Fruit fly (Drosophila melanogaster) whole organism, wandering third instar larva: ENCODE measurements around the gene CG43954.

Experiments used
- Abd-B ChIP-seq: fragments of >200 bp; optimal IDR thresholded peaks from 2 replicates; lab custom pipeline; 2017; ENCODE audit warnings: missing biosample characterization, missing genetic modification characterization
- CG32264 ChIP-seq: fragments of 200-800 bp; sonication (Bioruptor generic); optimal IDR thresholded peaks from 2 replicates; lab custom pipeline; 2016; ENCODE audit warnings: missing biosample characterization, missing genetic modification characterization
- CG9705 ChIP-seq: fragments of 200-800 bp; sonication (Bioruptor generic); optimal IDR thresholded peaks from 2 replicates; lab custom pipeline; 2018; ENCODE audit warnings: missing biosample characterization, mild to moderate bottlenecking, missing genetic modification characterization
- CrebA ChIP-seq: fragments of 200-800 bp; sonication (Bioruptor generic); optimal IDR thresholded peaks from 2 replicates; lab custom pipeline; 2016; ENCODE audit warnings: missing biosample characterization, mild to moderate bottlenecking, missing genetic modification characterization, borderline replicate concordance
- Dfd ChIP-seq: fragments of >200 bp; optimal IDR thresholded peaks from 2 replicates; lab custom pipeline; 2017; ENCODE audit warnings: missing biosample characterization, missing genetic modification characterization
- Dif ChIP-seq: fragments of 200-275, 200-300 bp; sonication (Bioruptor generic); optimal IDR thresholded peaks from 2 replicates; lab custom pipeline; 2018; ENCODE audit warnings: missing biosample characterization, missing genetic modification characterization; ENCODE audit not compliant: partially characterized antibody
- GATAd ChIP-seq: sonication (Bioruptor generic); optimal IDR thresholded peaks from 2 replicates; lab custom pipeline; 2016; ENCODE audit warnings: missing biosample characterization, missing genetic modification characterization
- HLH106 ChIP-seq: fragments of 200-800 bp; optimal IDR thresholded peaks from 3 replicates; lab custom pipeline; 2019; ENCODE audit warnings: missing biosample characterization, mild to moderate bottlenecking, missing genetic modification characterization, moderate library complexity
- Hnf4 ChIP-seq: fragments of 200-800 bp; sonication (Bioruptor generic); optimal IDR thresholded peaks from 2 replicates; lab custom pipeline; 2016; ENCODE audit warnings: missing biosample characterization, mild to moderate bottlenecking, missing genetic modification characterization
- Hr83 ChIP-seq: fragments of 200-300 bp; sonication (Bioruptor generic); optimal IDR thresholded peaks from 2 replicates; lab custom pipeline; 2016; ENCODE audit warnings: missing biosample characterization, mild to moderate bottlenecking, missing genetic modification characterization, moderate library complexity; ENCODE audit not compliant: poor library complexity, severe bottlenecking
- Mio ChIP-seq: sonication (Bioruptor generic); optimal IDR thresholded peaks from 2 replicates; lab custom pipeline; 2016; ENCODE audit warnings: missing biosample characterization, missing genetic modification characterization
- Myc ChIP-seq: fragments of >200 bp; optimal IDR thresholded peaks from 2 replicates; lab custom pipeline; 2017
- OdsH ChIP-seq: fragments of 200-800 bp; sonication (Bioruptor generic); optimal IDR thresholded peaks from 2 replicates; lab custom pipeline; 2016; ENCODE audit warnings: missing biosample characterization, mild to moderate bottlenecking, missing genetic modification characterization
- Sp1 ChIP-seq: fragments of 200-800 bp; sonication (Bioruptor generic); optimal IDR thresholded peaks from 3 replicates; lab custom pipeline; 2019; ENCODE audit warnings: missing biosample characterization, mild to moderate bottlenecking, missing genetic modification characterization, moderate library complexity
- Vsx2 ChIP-seq: fragments of 200-300, 225-300 bp; sonication (Bioruptor generic); optimal IDR thresholded peaks from 2 replicates; lab custom pipeline; 2018; ENCODE audit warnings: missing biosample characterization, missing genetic modification characterization; ENCODE audit not compliant: partially characterized antibody
- br ChIP-seq: fragments of 200-800 bp; sonication (Bioruptor generic); optimal IDR thresholded peaks from 2 replicates; lab custom pipeline; 2016; ENCODE audit warnings: missing biosample characterization, missing genetic modification characterization
- brk ChIP-seq: fragments of 200-800 bp; sonication (Bioruptor generic); optimal IDR thresholded peaks from 2 replicates; lab custom pipeline; 2016; ENCODE audit warnings: missing biosample characterization, mild to moderate bottlenecking, missing genetic modification characterization
- dl ChIP-seq, 2 experiments: fragments of 175-275, 200-275 bp in 1 of 2; fragments of 200-275 bp in 1 of 2; sonication (Bioruptor generic); optimal IDR thresholded peaks; lab custom pipeline; 2018; ENCODE audit warnings: mild to moderate bottlenecking in 2 of 2, missing biosample characterization in 2 of 2, missing genetic modification characterization in 2 of 2, moderate library complexity in 2 of 2; ENCODE audit not compliant: partially characterized antibody in 2 of 2, insufficient read depth in 1 of 2
- dmrt93B ChIP-seq: fragments of 200-800 bp; sonication (Bioruptor generic); optimal IDR thresholded peaks from 2 replicates; lab custom pipeline; 2018; ENCODE audit warnings: missing biosample characterization, mild to moderate bottlenecking, missing genetic modification characterization
- dsf ChIP-seq: sonication (Bioruptor generic); optimal IDR thresholded peaks from 2 replicates; lab custom pipeline; 2016; ENCODE audit warnings: missing biosample characterization, missing genetic modification characterization, borderline replicate concordance
- ey ChIP-seq: fragments of 200-800 bp; sonication (Bioruptor generic); optimal IDR thresholded peaks from 2 replicates; lab custom pipeline; 2016; ENCODE audit warnings: missing biosample characterization, missing genetic modification characterization
- foxo ChIP-seq, 2 experiments: fragments of 200-800 bp; sonication (Bioruptor generic); optimal IDR thresholded peaks; 2 replicates in 1 of 2; 3 replicates in 1 of 2; lab custom pipeline; 2016 to 2017; ENCODE audit warnings: missing biosample characterization in 2 of 2, missing genetic modification characterization in 2 of 2
- fru ChIP-seq: fragments of 200-800 bp; sonication (Bioruptor generic); optimal IDR thresholded peaks from 3 replicates; lab custom pipeline; 2016; ENCODE audit warnings: missing biosample characterization, mild to moderate bottlenecking, missing genetic modification characterization
- h ChIP-seq: fragments of 200-800 bp; sonication (Bioruptor generic); optimal IDR thresholded peaks from 3 replicates; lab custom pipeline; 2016; ENCODE audit warnings: missing biosample characterization, mild to moderate bottlenecking, missing genetic modification characterization
- jim ChIP-seq: fragments of 175-275, 200-325 bp; sonication (Bioruptor generic); optimal IDR thresholded peaks from 2 replicates; lab custom pipeline; 2016; ENCODE audit warnings: missing biosample characterization, mild to moderate bottlenecking, missing genetic modification characterization
- pan ChIP-seq: fragments of >200 bp; optimal IDR thresholded peaks from 2 replicates; lab custom pipeline; 2017
- psq ChIP-seq: fragments of 200-800 bp; sonication (Bioruptor generic); optimal IDR thresholded peaks from 3 replicates; lab custom pipeline; 2017; ENCODE audit warnings: missing biosample characterization, mild to moderate bottlenecking, missing genetic modification characterization, moderate library complexity
- rgr ChIP-seq: fragments of 200-800 bp; sonication (Bioruptor generic); optimal IDR thresholded peaks from 3 replicates; lab custom pipeline; 2016; ENCODE audit warnings: missing biosample characterization, mild to moderate bottlenecking, missing genetic modification characterization
- sage ChIP-seq: fragments of 200-800 bp; sonication (Bioruptor generic); optimal IDR thresholded peaks from 2 replicates; lab custom pipeline; 2016; ENCODE audit warnings: missing biosample characterization, mild to moderate bottlenecking, missing genetic modification characterization
- usp ChIP-seq: fragments of >200 bp; optimal IDR thresholded peaks from 2 replicates; lab custom pipeline; 2017; ENCODE audit warnings: missing biosample characterization, missing genetic modification characterization
- woc ChIP-seq: sonication (Bioruptor generic); optimal IDR thresholded peaks from 2 replicates; lab custom pipeline; 2016; ENCODE audit warnings: missing biosample characterization, mild to moderate bottlenecking, missing genetic modification characterization

Gene CG43954

DNA sequence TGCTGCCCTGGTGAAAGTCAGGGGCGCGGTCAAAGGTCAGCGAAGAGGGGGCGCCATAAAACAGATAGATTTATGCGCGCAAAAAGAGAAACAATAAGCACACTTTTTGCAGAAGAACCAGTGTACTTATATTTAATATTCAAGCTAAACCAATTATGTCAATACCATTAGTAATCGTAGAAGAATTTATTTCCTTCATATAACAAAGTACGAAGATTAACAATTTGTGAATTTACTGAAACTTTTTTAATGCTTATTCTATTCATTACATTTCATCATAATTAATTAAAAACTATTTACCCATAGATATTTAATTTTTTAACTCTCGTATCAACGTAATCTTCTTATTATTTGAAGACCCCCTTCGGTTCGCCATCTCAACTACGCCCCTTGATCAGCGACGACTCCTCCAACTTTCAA, 69.4 kb downstream of the CG43954 start (continued):
- no peak for TF ChIP-seq Abd-B (GFP tag; lab: Kevin White, UChicago)
- TF ChIP-seq woc (GFP tag; lab: Kevin White, UChicago): no peak
- no peak for TF ChIP-seq Myc
- TF ChIP-seq GATAd: no peak
- TF ChIP-seq Dfd (GFP tag; lab: Kevin White, UChicago): no peak
- peak; percentile 36 for TF ChIP-seq psq (GFP tag; lab: Kevin White, UChicago)
- no peak for TF ChIP-seq Mio
- no peak for TF ChIP-seq Hnf4 (GFP tag; lab: Kevin White, UChicago)
- TF ChIP-seq dsf (GFP tag; lab: Kevin White, UChicago): no peak

DNA sequence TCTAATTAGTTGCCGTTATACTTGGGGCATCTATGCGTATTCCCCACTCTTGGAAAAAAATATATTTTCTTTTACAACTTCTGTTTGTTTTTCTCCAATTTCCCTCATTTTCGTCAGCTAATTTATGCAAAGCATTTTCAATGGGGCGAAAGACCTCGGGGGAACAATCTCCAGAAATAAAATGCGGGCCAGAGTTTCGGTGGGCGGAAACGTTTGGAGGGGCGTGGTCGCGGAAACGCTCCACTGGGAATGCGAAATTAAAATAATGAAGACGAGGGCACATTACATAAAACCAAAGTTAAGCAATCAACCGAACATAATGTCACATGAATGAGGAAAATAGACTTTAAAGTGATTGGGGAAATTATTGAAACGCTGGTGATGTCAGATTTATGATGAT, 70.4 kb downstream of the CG43954 start:
- no peak for TF ChIP-seq jim (GFP tag; lab: Kevin White, UChicago)
- no peak for TF ChIP-seq Abd-B (GFP tag; lab: Kevin White, UChicago)
- TF ChIP-seq Myc: no peak
- no peak for TF ChIP-seq Dfd (GFP tag; lab: Kevin White, UChicago)

DNA sequence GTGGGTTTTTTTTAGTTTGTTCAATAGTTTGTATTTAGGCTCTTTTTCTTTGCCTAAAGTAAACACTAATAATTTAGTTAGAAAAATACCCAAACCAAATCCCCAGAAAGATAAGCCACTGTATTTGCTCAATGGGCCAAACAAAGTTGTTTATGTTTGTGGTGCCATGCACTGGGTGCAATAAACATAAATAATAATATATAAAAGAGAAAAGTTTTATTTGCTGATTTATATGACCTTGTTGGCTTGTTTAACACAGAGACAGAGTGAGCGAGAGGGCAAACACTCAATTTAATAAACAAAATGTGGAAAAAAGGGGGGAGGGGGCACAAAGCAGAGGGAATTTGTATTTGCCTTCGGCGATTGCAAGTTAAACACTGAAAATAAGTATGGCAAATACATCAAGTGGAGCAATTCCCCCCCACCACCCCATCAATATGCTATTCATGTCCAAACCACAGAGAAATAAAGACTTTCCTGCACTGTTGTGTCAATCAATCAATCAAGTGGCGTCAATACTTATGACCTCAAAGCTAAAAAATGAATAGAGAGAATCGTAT, 70.9 kb downstream of the CG43954 start:
- TF ChIP-seq fru (no peak), HLH106 (tag; lab: Kevin White, UChicago) (peak; percentile 0), CrebA (no peak), OdsH (GFP tag; lab: Kevin White, UChicago) (no peak), woc (GFP tag; lab: Kevin White, UChicago) (no peak), Sp1 (GFP tag; lab: Kevin White, UChicago) (no peak), pan (lab: Kevin White, UChicago) (no peak), ey (GFP tag; lab: Kevin White, UChicago) (no peak), CG32264 (GFP tag; lab: Kevin White, UChicago) (no peak), Mio (no peak), CG9705 (GFP tag; lab: Kevin White, UChicago) (no peak), Hr83 (GFP tag; lab: Kevin White, UChicago) (no peak), Abd-B (GFP tag; lab: Kevin White, UChicago) (no peak), dmrt93B (GFP tag; lab: Kevin White, UChicago) (no peak), foxo (GFP tag; optimal IDR thresholded peaks at IDR 0.05; lab: Kevin White, UChicago) (peak in 1 of 2 experiments; percentile 11), sage (GFP tag; lab: Kevin White, UChicago) (no peak), h (GFP tag; lab: Kevin White, UChicago) (peak; percentile 4), br (GFP tag; lab: Kevin White, UChicago) (no peak), Vsx2 (no peak), Myc (no peak), dl (GFP tag; optimal IDR thresholded peaks at IDR 0.05; lab: Kevin White, UChicago; ENCODE audit: insufficient read depth in 1 of 2, partially characterized antibody in 2 of 2) (no peak), brk (no peak), usp (GFP tag; lab: Kevin White, UChicago) (no peak), rgr (peak; percentile 38), Dif (GFP tag; lab: Kevin White, UChicago) (no peak), GATAd (no peak)

DNA sequence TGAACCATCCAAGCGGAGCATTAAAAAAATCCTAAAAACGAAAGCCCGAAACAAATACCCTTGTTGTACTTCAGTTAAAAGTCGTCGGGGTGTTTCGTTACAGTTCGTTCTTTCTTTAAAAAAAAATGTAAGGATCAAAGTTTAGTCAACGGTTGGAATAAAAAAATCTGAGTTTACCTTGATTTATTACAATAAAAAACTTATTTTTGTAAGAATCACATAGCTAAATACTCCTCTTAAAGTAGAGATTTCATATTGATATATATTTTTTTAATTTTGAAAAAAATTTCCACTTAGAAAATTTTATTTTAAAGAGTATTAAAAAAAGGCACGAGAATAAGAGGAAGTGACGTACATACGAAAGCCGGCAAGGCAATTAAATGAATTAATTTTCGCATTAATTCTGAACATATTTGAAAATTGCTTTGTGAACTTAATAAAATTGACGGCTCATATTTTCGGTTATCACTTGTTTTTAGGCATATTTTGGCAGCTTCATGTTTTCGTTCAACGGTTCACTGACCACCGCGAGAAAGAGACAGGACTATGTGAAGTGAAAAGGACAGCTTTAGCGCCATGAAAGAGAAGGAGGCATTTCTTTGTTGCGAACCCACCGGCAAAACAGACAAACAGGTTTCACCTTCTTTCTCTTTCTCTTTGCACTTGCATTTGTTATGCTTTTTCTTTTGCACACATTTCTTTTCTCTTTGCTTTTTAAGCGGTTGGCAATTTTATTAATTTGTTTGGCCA, 72.7 kb downstream of the CG43954 start:
- TF ChIP-seq Abd-B (GFP tag; lab: Kevin White, UChicago): no peak
- peak; percentile 2 for TF ChIP-seq Sp1 (GFP tag; lab: Kevin White, UChicago)
- TF ChIP-seq foxo (GFP tag; optimal IDR thresholded peaks at IDR 0.05; lab: Kevin White, UChicago): peak in 1 of 2 experiments; percentile 31
- TF ChIP-seq fru: peak; percentile 29
- peak; percentile 14 for TF ChIP-seq HLH106 (tag; lab: Kevin White, UChicago)
- peak; percentile 11 for TF ChIP-seq Dif (GFP tag; lab: Kevin White, UChicago)
- TF ChIP-seq br (GFP tag; lab: Kevin White, UChicago): no peak
- TF ChIP-seq psq (GFP tag; lab: Kevin White, UChicago): peak; percentile 78
- TF ChIP-seq h (GFP tag; lab: Kevin White, UChicago): peak; percentile 14
